Fruit fly (Drosophila melanogaster) whole organism, embryonic: ENCODE measurements around the gene Bet3.

Experiments
- CG10209 ChIP-seq: fragments of 200-800 bp; sonication (Bioruptor generic); optimal IDR thresholded peaks from 3 replicates; lab custom pipeline; 2017; ENCODE audit warnings: missing biosample characterization, mild to moderate bottlenecking, missing genetic modification characterization, missing genetic modification reagents
- CG11560 ChIP-seq: fragments of 200-800 bp; sonication (Bioruptor generic); IDR thresholded peaks from 3 replicates; pipeline ENCODE4 v1.3.6; 2022; ENCODE audit warnings: missing biosample characterization, missing genetic modification characterization
- CG11696 ChIP-seq: fragments of 200-800 bp; sonication (Bioruptor generic); IDR thresholded peaks from 2 replicates; pipeline ENCODE4 v1.3.6; 2022; ENCODE audit warnings: missing biosample characterization, missing genetic modification characterization
- CG11723 ChIP-seq: fragments of 200-800 bp; sonication (Bioruptor generic); optimal IDR thresholded peaks from 2 replicates; lab custom pipeline; 2017; ENCODE audit warnings: missing biosample characterization, mild to moderate bottlenecking, missing genetic modification characterization
- CG12104 ChIP-seq: fragments of 200-800 bp; sonication (Bioruptor generic); optimal IDR thresholded peaks from 3 replicates; lab custom pipeline; 2016; ENCODE audit warnings: missing biosample characterization, missing genetic modification characterization
- CG12659 ChIP-seq: fragments of 200-800 bp; sonication (Bioruptor generic); optimal IDR thresholded peaks from 3 replicates; lab custom pipeline; 2017; ENCODE audit warnings: mild to moderate bottlenecking, missing biosample characterization, missing genetic modification reagents, missing genetic modification characterization
- CG13123 ChIP-seq: fragments of 200-800 bp; sonication (Bioruptor generic); optimal IDR thresholded peaks from 2 replicates; lab custom pipeline; 2016; ENCODE audit warnings: missing biosample characterization, missing genetic modification characterization
- CG13287 ChIP-seq: fragments of 200-800 bp; sonication (Bioruptor generic); IDR thresholded peaks from 2 replicates; pipeline ENCODE4 v1.3.6; 2022; ENCODE audit warnings: missing biosample characterization, missing genetic modification characterization; ENCODE audit not compliant: partially characterized antibody
- CG13624 ChIP-seq: fragments of 200-800 bp; sonication (Bioruptor generic); optimal IDR thresholded peaks from 2 replicates; lab custom pipeline; 2016; ENCODE audit warnings: missing biosample characterization, missing genetic modification characterization
- CG13775 ChIP-seq: fragments of 200-800 bp; sonication (Bioruptor generic); optimal IDR thresholded peaks from 3 replicates; lab custom pipeline; 2017; ENCODE audit warnings: missing biosample characterization, mild to moderate bottlenecking, missing genetic modification characterization
- CG17328 ChIP-seq: fragments of 200-800 bp; sonication (Bioruptor generic); IDR thresholded peaks from 2 replicates; pipeline ENCODE4 v1.3.6; 2022; ENCODE audit warnings: missing biosample characterization, missing genetic modification characterization
- CG17359 ChIP-seq: fragments of 200-800 bp; sonication (Bioruptor generic); optimal IDR thresholded peaks from 3 replicates; lab custom pipeline; 2018; ENCODE audit warnings: missing biosample characterization, mild to moderate bottlenecking, missing genetic modification characterization, moderate library complexity
- CG17568 ChIP-seq: fragments of 200-800 bp; sonication (Bioruptor generic); optimal IDR thresholded peaks from 2 replicates; lab custom pipeline; 2018; ENCODE audit warnings: missing biosample characterization, mild to moderate bottlenecking, missing genetic modification characterization, moderate library complexity
- CG3163 ChIP-seq: fragments of 200-800 bp; sonication (Bioruptor generic); optimal IDR thresholded peaks from 3 replicates; lab custom pipeline; 2016; ENCODE audit warnings: missing biosample characterization, missing genetic modification characterization
- CG4707 ChIP-seq: fragments of 200-800 bp; sonication (Bioruptor generic); optimal IDR thresholded peaks from 2 replicates; lab custom pipeline; 2018; ENCODE audit warnings: missing biosample characterization, mild to moderate bottlenecking, missing genetic modification characterization, moderate library complexity
- CG4854 ChIP-seq: fragments of 200-800 bp; sonication (Bioruptor generic); optimal IDR thresholded peaks from 2 replicates; lab custom pipeline; 2016; ENCODE audit warnings: missing biosample characterization, missing genetic modification characterization, inconsistent platforms
- CG6854 ChIP-seq: fragments of 200-800 bp; sonication (Bioruptor generic); optimal IDR thresholded peaks from 3 replicates; lab custom pipeline; 2017; ENCODE audit warnings: missing biosample characterization, mild to moderate bottlenecking, missing genetic modification characterization
- CG8290 ChIP-seq, 3 experiments: fragments of 200-800 bp; sonication (Bioruptor generic); optimal IDR thresholded peaks; 2 replicates each; lab custom pipeline; 2016 to 2019; ENCODE audit warnings: missing biosample characterization in 3 of 3, missing genetic modification characterization in 3 of 3, mild to moderate bottlenecking in 2 of 3, moderate library complexity in 1 of 3
- CG9215 ChIP-seq: fragments of 200-800 bp; sonication (Bioruptor generic); IDR thresholded peaks from 2 replicates; pipeline ENCODE4 v1.3.6; 2022; ENCODE audit warnings: missing biosample characterization, missing genetic modification characterization
- CG9932 ChIP-seq: fragments of 200-800 bp; sonication (Bioruptor generic); IDR thresholded peaks from 2 replicates; pipeline ENCODE4 v1.3.6; 2022; ENCODE audit warnings: missing biosample characterization, missing genetic modification characterization
- CkIIα-i1 ChIP-seq: fragments of 200-800 bp; sonication (Bioruptor generic); IDR thresholded peaks from 2 replicates; pipeline ENCODE4 v1.3.6; 2022; ENCODE audit warnings: missing biosample characterization, missing genetic modification characterization
- D19A ChIP-seq: fragments of 200-800 bp; optimal IDR thresholded peaks from 3 replicates; lab custom pipeline; 2019; ENCODE audit warnings: missing biosample characterization, mild to moderate bottlenecking, missing genetic modification characterization, moderate library complexity
- Deaf1 ChIP-seq: fragments of 200-800 bp; optimal IDR thresholded peaks from 3 replicates; lab custom pipeline; 2019; ENCODE audit warnings: missing biosample characterization, mild to moderate bottlenecking, missing genetic modification characterization, moderate library complexity
- GATAe ChIP-seq: fragments of 200-800 bp; sonication (Bioruptor generic); conservative IDR thresholded peaks from 2 replicates; pipeline ENCODE4 v1.3.6; 2022; ENCODE audit warnings: missing biosample characterization, missing genetic modification characterization
- Hey ChIP-seq: fragments of 200-800 bp; sonication (Bioruptor generic); optimal IDR thresholded peaks from 3 replicates; lab custom pipeline; 2018; ENCODE audit warnings: missing biosample characterization, mild to moderate bottlenecking, missing genetic modification characterization
- Lhr ChIP-seq: fragments of 200-800 bp; sonication (Bioruptor generic); optimal IDR thresholded peaks from 3 replicates; lab custom pipeline; 2017; ENCODE audit warnings: mild to moderate bottlenecking, missing biosample characterization, missing genetic modification reagents, missing genetic modification characterization
- Max ChIP-seq: fragments of 200-800 bp; sonication (Bioruptor generic); optimal IDR thresholded peaks from 2 replicates; lab custom pipeline; 2016; ENCODE audit warnings: missing biosample characterization, mild to moderate bottlenecking, missing genetic modification characterization
- Med ChIP-seq: fragments of 200-800 bp; sonication (Bioruptor generic); peaks from one replicate; lab custom pipeline; 2016; ENCODE audit warnings: missing biosample characterization, missing genetic modification characterization, mild to moderate bottlenecking, inconsistent platforms, moderate library complexity
- Mrtf ChIP-seq: fragments of 200-800 bp; sonication (Bioruptor generic); IDR thresholded peaks from 3 replicates; pipeline ENCODE4 v1.3.6; 2022; ENCODE audit warnings: missing biosample characterization, missing genetic modification characterization
- Optix ChIP-seq: fragments of 200-800 bp; sonication (Bioruptor generic); IDR thresholded peaks from 3 replicates; pipeline ENCODE4 v1.3.6; 2022; ENCODE audit warnings: missing biosample characterization, missing genetic modification characterization
- Ptx1 ChIP-seq: fragments of 200-800 bp; sonication (Bioruptor generic); IDR thresholded peaks from 2 replicates; pipeline ENCODE4 v1.3.6; 2022; ENCODE audit warnings: missing biosample characterization, missing genetic modification characterization
- Ssrp ChIP-seq: fragments of 200-800 bp; sonication (Bioruptor generic); optimal IDR thresholded peaks from 2 replicates; lab custom pipeline; 2018; ENCODE audit warnings: missing biosample characterization, mild to moderate bottlenecking, missing genetic modification characterization, moderate library complexity
- Taf1 ChIP-seq: fragments of 200-800 bp; sonication (Bioruptor generic); IDR thresholded peaks from 2 replicates; pipeline ENCODE4 v1.3.6; 2022; ENCODE audit warnings: missing biosample characterization, missing genetic modification characterization
- Vsx1 ChIP-seq: fragments of 200-800 bp; sonication (Bioruptor generic); optimal IDR thresholded peaks from 2 replicates; lab custom pipeline; 2017; ENCODE audit warnings: missing biosample characterization, mild to moderate bottlenecking, missing genetic modification characterization, missing genetic modification reagents
- az2 ChIP-seq: fragments of 200-800 bp; sonication (Bioruptor generic); optimal IDR thresholded peaks from 3 replicates; lab custom pipeline; 2016; ENCODE audit warnings: missing biosample characterization, missing genetic modification characterization
- dimm ChIP-seq: fragments of 200-800 bp; sonication (Bioruptor generic); IDR thresholded peaks from 2 replicates; pipeline ENCODE4 v1.3.6; 2022; ENCODE audit warnings: missing biosample characterization, missing genetic modification characterization
- disco-r ChIP-seq: fragments of 200-800 bp; sonication (Bioruptor generic); optimal IDR thresholded peaks from 2 replicates; lab custom pipeline; 2016; ENCODE audit warnings: missing biosample characterization, missing genetic modification characterization
- fd102C ChIP-seq: fragments of 200-800 bp; sonication (Bioruptor generic); optimal IDR thresholded peaks from 2 replicates; lab custom pipeline; 2018; ENCODE audit warnings: missing biosample characterization, mild to moderate bottlenecking, missing genetic modification characterization, moderate library complexity
- fd64A ChIP-seq: fragments of 200-800 bp; sonication (Bioruptor generic); optimal IDR thresholded peaks from 3 replicates; lab custom pipeline; 2018; ENCODE audit warnings: missing biosample characterization, mild to moderate bottlenecking, missing genetic modification characterization
- h ChIP-seq: fragments of >200 bp; optimal IDR thresholded peaks from 2 replicates; lab custom pipeline; 2017
- ham ChIP-seq: fragments of 200-800 bp; sonication (Bioruptor generic); IDR thresholded peaks from 2 replicates; pipeline ENCODE4 v1.3.6; 2022; ENCODE audit warnings: missing biosample characterization, missing genetic modification characterization
- jumu ChIP-seq: fragments of 200-800 bp; sonication (Bioruptor generic); optimal IDR thresholded peaks from 3 replicates; lab custom pipeline; 2016; ENCODE audit warnings: missing biosample characterization, missing genetic modification characterization
- mam ChIP-seq: fragments of 200-800 bp; sonication (Bioruptor generic); optimal IDR thresholded peaks from 3 replicates; lab custom pipeline; 2016; ENCODE audit warnings: missing biosample characterization, missing genetic modification characterization
- nmo ChIP-seq: fragments of 200-800 bp; sonication (Bioruptor generic); optimal IDR thresholded peaks from 2 replicates; lab custom pipeline; 2018; ENCODE audit warnings: missing biosample characterization, mild to moderate bottlenecking, missing genetic modification characterization, moderate library complexity
- nom ChIP-seq: fragments of 200-800 bp; sonication (Bioruptor generic); optimal IDR thresholded peaks from 2 replicates; lab custom pipeline; 2017; ENCODE audit warnings: missing biosample characterization, missing genetic modification characterization, mild to moderate bottlenecking, moderate library complexity, missing genetic modification reagents
- peb ChIP-seq: fragments of 200-800 bp; sonication (Bioruptor generic); IDR thresholded peaks from 2 replicates; pipeline ENCODE4 v1.3.6; 2022; ENCODE audit warnings: missing biosample characterization, missing genetic modification characterization
- prd ChIP-seq, 3 experiments: fragments of >200 bp in 2 of 3; fragments of 200-800 bp in 1 of 3; sonication (Bioruptor generic) in 1 of 3; optimal IDR thresholded peaks in 2 of 3; IDR thresholded peaks in 1 of 3; 2 replicates in 2 of 3; 3 replicates in 1 of 3; pipeline versions ENCODE4 v1.3.6 to Lab custom; 2017 to 2022; ENCODE audit warnings: missing biosample characterization in 1 of 3, missing genetic modification characterization in 1 of 3
- repo ChIP-seq: fragments of 200-800 bp; sonication (Bioruptor generic); optimal IDR thresholded peaks from 2 replicates; lab custom pipeline; 2016; ENCODE audit warnings: missing biosample characterization, missing genetic modification characterization
- salm ChIP-seq: fragments of 200-800 bp; sonication (Bioruptor generic); optimal IDR thresholded peaks from 2 replicates; lab custom pipeline; 2018; ENCODE audit warnings: missing biosample characterization, mild to moderate bottlenecking, missing genetic modification characterization
- toy ChIP-seq: fragments of 200-800 bp; sonication (Bioruptor generic); IDR thresholded peaks from 2 replicates; pipeline ENCODE4 v1.3.6; 2022; ENCODE audit warnings: missing biosample characterization, missing genetic modification characterization
- ttk ChIP-seq: fragments of 200-800 bp; sonication (Bioruptor generic); IDR thresholded peaks from 2 replicates; pipeline ENCODE4 v2.1.2; 2022; ENCODE audit warnings: missing biosample characterization, missing genetic modification characterization

Gene Bet3

dm6 chr3L:9435315-9435714 lies 6.8 kb downstream of the Bet3 start, which contains the start of gene CG42526 (continued):
- TF ChIP-seq h (lab: Kevin White, UChicago) = no peak
- TF ChIP-seq CG4707 = no peak
- TF ChIP-seq CG6854 (GFP tag; lab: Kevin White, UChicago) = no peak
- no peak for TF ChIP-seq CG9215 (GFP tag; lab: Robert Waterston, UW)
- TF ChIP-seq CG17568 (GFP tag; lab: Kevin White, UChicago) = no peak
- peak; percentile 83 for TF ChIP-seq CG13287 (GFP tag; lab: Robert Waterston, UW)
- no peak for TF ChIP-seq toy
- TF ChIP-seq Vsx1 (GFP tag; lab: Kevin White, UChicago) = no peak
- TF ChIP-seq CG13775 (GFP tag; lab: Kevin White, UChicago) = peak; percentile 1
- TF ChIP-seq az2 (GFP tag; lab: Kevin White, UChicago) = peak; percentile 34
- no peak for TF ChIP-seq CG12104
- peak; percentile 33 for TF ChIP-seq CG11723 (GFP tag; lab: Kevin White, UChicago)
- no peak for TF ChIP-seq CkIIα-i1 (GFP tag; lab: Robert Waterston, UW)
- TF ChIP-seq CG4854 (GFP tag; lab: Kevin White, UChicago) = peak; percentile 34
- no peak; the same call in 1 of the 2 replicates for TF ChIP-seq GATAe (GFP tag; lab: Robert Waterston, UW)
- peak; percentile 78; the same call in 2 of the 3 replicates for TF ChIP-seq CG11560 (tag; lab: Robert Waterston, UW)
- TF ChIP-seq fd102C (GFP tag; lab: Kevin White, UChicago) = no peak
- no peak for TF ChIP-seq ham
- no peak for TF ChIP-seq prd (optimal IDR thresholded peaks at IDR 0.05; lab: Kevin White, UChicago)
- TF ChIP-seq prd (GFP tag; IDR thresholded peaks at IDR 0.05; lab: Robert Waterston, UW) = no peak
- TF ChIP-seq CG17359 (tag; lab: Kevin White, UChicago) = no peak
- no peak for TF ChIP-seq disco-r
- no peak for TF ChIP-seq dimm
- no peak for TF ChIP-seq fd64A
- TF ChIP-seq CG3163 (GFP tag; lab: Kevin White, UChicago) = no peak
- no peak for TF ChIP-seq Mrtf (GFP tag; lab: Robert Waterston, UW)
- TF ChIP-seq repo = no peak
- no peak for TF ChIP-seq Ptx1 (GFP tag; lab: Robert Waterston, UW)
- TF ChIP-seq CG8290 (GFP tag; optimal IDR thresholded peaks at IDR 0.05; lab: Kevin White, UChicago) = peak; percentile 29
- peak in 1 of 2 experiments; percentile 78 for TF ChIP-seq CG8290 (tag; optimal IDR thresholded peaks at IDR 0.05; lab: Kevin White, UChicago)
- no peak for TF ChIP-seq mam
- TF ChIP-seq CG17328 (GFP tag; lab: Robert Waterston, UW) = peak; percentile 46; the same call in 1 of the 2 replicates
- TF ChIP-seq Med = peak; percentile 96
- no peak; the same call in 1 of the 2 replicates for TF ChIP-seq Taf1 (GFP tag; lab: Robert Waterston, UW)
- TF ChIP-seq salm (tag; lab: Kevin White, UChicago) = no peak
- TF ChIP-seq peb (GFP tag; lab: Robert Waterston, UW) = no peak
- peak; percentile 71 for TF ChIP-seq CG13624 (GFP tag; lab: Kevin White, UChicago)
- TF ChIP-seq Max (GFP tag; lab: Kevin White, UChicago) = peak; percentile 26
- TF ChIP-seq CG9932 (GFP tag; lab: Robert Waterston, UW) = peak; percentile 76
- no peak for TF ChIP-seq Lhr (GFP tag; lab: Kevin White, UChicago)
- TF ChIP-seq jumu (GFP tag; lab: Kevin White, UChicago) = no peak
- no peak for TF ChIP-seq D19A (tag; lab: Kevin White, UChicago)
- no peak for TF ChIP-seq Deaf1 (tag; lab: Kevin White, UChicago)
- no peak for TF ChIP-seq Optix (GFP tag; lab: Robert Waterston, UW)
- TF ChIP-seq CG12659 (GFP tag; lab: Kevin White, UChicago) = peak; percentile 59
- peak; percentile 7 for TF ChIP-seq CG13123 (GFP tag; lab: Kevin White, UChicago)
- no peak for TF ChIP-seq nom (GFP tag; lab: Kevin White, UChicago)
- TF ChIP-seq CG11696 (GFP tag; lab: Robert Waterston, UW) = no peak
- TF ChIP-seq nmo (GFP tag; lab: Kevin White, UChicago) = peak; percentile 34
- TF ChIP-seq Hey (tag; lab: Kevin White, UChicago) = no peak
- peak; percentile 12; the same call in 1 of the 2 replicates for TF ChIP-seq ttk
- peak; percentile 39 for TF ChIP-seq CG10209 (GFP tag; lab: Kevin White, UChicago)
- TF ChIP-seq Ssrp (tag; lab: Kevin White, UChicago) = no peak
